Fruit fly (Drosophila melanogaster): ENCODE data around the gene nudC.

Gene nudC

DNA sequence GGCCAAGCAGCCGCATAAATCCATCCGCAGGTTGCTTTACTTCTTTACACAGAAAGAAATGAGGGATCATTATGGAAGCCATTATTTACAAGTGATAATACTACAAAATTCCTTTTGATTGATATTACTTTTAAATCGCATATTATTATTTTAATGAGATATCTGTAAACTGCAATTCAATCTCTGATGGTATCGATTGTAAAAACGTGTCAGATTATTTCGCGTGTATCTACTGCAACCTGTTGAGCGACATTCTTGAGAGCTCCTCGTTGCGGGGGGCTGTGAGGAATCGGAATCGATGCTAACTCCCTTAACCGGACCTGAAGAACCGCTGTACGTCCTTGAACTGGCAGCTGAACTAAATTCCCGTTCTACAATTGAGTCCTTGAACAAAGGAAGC lies 13.3 kb downstream of the nudC start (continued):
- peak; percentile 96 for TF ChIP-seq Ets96B (tag; optimal IDR thresholded peaks at IDR 0.05)
- TF ChIP-seq Smox (GFP tag; optimal IDR thresholded peaks at IDR 0.05), result peak; percentile 89
- peak; percentile 92 for TF ChIP-seq pdm3 (GFP tag; optimal IDR thresholded peaks at IDR 0.05)
- peak; percentile 85 for TF ChIP-seq CG7368 (GFP tag; optimal IDR thresholded peaks at IDR 0.05)
- TF ChIP-seq CG10631 (GFP tag; optimal IDR thresholded peaks at IDR 0.05), result peak; percentile 89
- peak; percentile 68 for TF ChIP-seq CG16779 (tag; optimal IDR thresholded peaks at IDR 0.05)
- TF ChIP-seq spab (GFP tag; optimal IDR thresholded peaks at IDR 0.05), result peak; percentile 97
- TF ChIP-seq dsx (GFP tag; optimal IDR thresholded peaks at IDR 0.05; ENCODE audit: poor library complexity, severe bottlenecking), result peak; percentile 96
- TF ChIP-seq cyc (GFP tag; optimal IDR thresholded peaks at IDR 0.05), result peak; percentile 88
- peak; percentile 80 for TF ChIP-seq Ets21C (GFP tag; optimal IDR thresholded peaks at IDR 0.05)
- 0 out of 2 replicates have a peak, but pooled peaks have one; percentile 31 for TF ChIP-seq CG11294 (GFP tag; IDR thresholded peaks at IDR 0.05)
- TF ChIP-seq OdsH (GFP tag; optimal IDR thresholded peaks at IDR 0.05), result peak; percentile 90
- peak; percentile 92 for TF ChIP-seq CG3919 (GFP tag; optimal IDR thresholded peaks at IDR 0.05)
- TF ChIP-seq CG8119 (GFP tag; IDR thresholded peaks at IDR 0.05), result peak; percentile 74
- TF ChIP-seq salr (GFP tag; optimal IDR thresholded peaks at IDR 0.05), result peak; percentile 77 to 94
- peak; percentile 91 for TF ChIP-seq CG8632 (GFP tag; optimal IDR thresholded peaks at IDR 0.05)
- TF ChIP-seq Eip93F (GFP tag; optimal IDR thresholded peaks at IDR 0.05), result no peak
- peak; percentile 86 for TF ChIP-seq CG6854 (GFP tag; optimal IDR thresholded peaks at IDR 0.05)
- peak; percentile 78 for TF ChIP-seq CG15336 (GFP tag; IDR thresholded peaks at IDR 0.05)
- peak; percentile 46 for TF ChIP-seq Hr4 (GFP tag; optimal IDR thresholded peaks at IDR 0.05)
- TF ChIP-seq lz (GFP tag; optimal IDR thresholded peaks at IDR 0.05), result peak; percentile 81
- peak; percentile 79 for TF ChIP-seq Blimp-1 (GFP tag; optimal IDR thresholded peaks at IDR 0.05)
- TF ChIP-seq fkh (GFP tag; optimal IDR thresholded peaks at IDR 0.05), result no peak
- TF ChIP-seq CG10669 (GFP tag; optimal IDR thresholded peaks at IDR 0.05), result peak; percentile 96
- TF ChIP-seq Sox14 (GFP tag; optimal IDR thresholded peaks at IDR 0.05), result peak; percentile 93
- peak; percentile 95 for TF ChIP-seq CG6163 (GFP tag; IDR thresholded peaks at IDR 0.05)
- TF ChIP-seq Sox15 (GFP tag; optimal IDR thresholded peaks at IDR 0.05), result peak; percentile 75

DNA sequence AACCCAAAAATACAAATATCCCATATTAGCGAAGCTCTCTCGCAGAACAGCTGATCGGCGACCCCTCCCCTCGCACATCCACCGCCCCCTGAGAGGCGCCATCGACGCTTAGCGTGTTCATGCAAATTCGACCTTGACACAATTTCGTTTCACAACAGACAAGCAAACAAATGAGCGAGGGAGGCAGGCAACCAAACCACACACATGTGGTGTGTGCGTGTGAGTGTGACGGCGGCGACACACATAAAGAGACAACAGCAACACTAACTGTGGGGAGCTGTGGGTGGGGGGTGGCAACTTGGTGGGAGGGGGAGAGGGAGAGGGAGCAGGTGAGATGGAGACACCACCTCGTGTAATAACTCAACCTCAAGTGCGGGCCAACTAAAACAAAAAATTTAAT lies 19.9 kb downstream of the nudC start:
- 0 out of 3 replicates have a peak, but pooled peaks have one; percentile 9 for TF ChIP-seq CG6163 (GFP tag; IDR thresholded peaks at IDR 0.05)
- no peak for TF ChIP-seq CG6276 (GFP tag; optimal IDR thresholded peaks at IDR 0.05)
- TF ChIP-seq svp (GFP tag), result no peak
- no peak for TF ChIP-seq achi (GFP tag; optimal IDR thresholded peaks at IDR 0.05)
- TF ChIP-seq fkh (GFP tag; optimal IDR thresholded peaks at IDR 0.05), result peak; percentile 40
- TF ChIP-seq fd85E (GFP tag; optimal IDR thresholded peaks at IDR 0.05), result no peak
- no peak for TF ChIP-seq CG6854 (GFP tag; optimal IDR thresholded peaks at IDR 0.05)

DNA sequence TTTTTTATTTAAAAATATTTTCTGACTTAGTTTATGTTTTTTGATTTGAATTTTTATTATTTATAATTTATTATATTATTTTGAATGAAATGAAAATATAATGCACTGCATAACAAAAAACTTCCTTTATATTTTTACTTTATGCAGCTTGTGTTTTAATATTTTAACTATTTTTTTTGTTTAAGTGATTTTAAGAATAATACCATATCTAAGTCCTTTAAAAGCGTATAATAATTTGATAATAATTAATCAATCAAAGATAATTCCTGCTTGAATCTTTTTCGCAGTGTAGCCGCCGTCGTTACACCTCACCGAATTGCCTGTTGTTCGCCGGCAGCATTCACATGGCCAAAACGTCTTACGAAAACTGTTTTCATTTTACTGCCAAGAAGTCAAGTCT lies 20.4 kb downstream of the nudC start:
- no peak for TF ChIP-seq CG6792 (GFP tag; optimal IDR thresholded peaks at IDR 0.05)
- TF ChIP-seq achi (GFP tag; optimal IDR thresholded peaks at IDR 0.05), result no peak
- TF ChIP-seq CG32006 (GFP tag; optimal IDR thresholded peaks at IDR 0.05), result peak; percentile 61
- TF ChIP-seq acj6 (GFP tag; optimal IDR thresholded peaks at IDR 0.05), result peak; percentile 32
- peak in 1 of 2 experiments; percentile 35 for TF ChIP-seq salr (GFP tag; optimal IDR thresholded peaks at IDR 0.05)
- TF ChIP-seq Sox102F (GFP tag; optimal IDR thresholded peaks at IDR 0.05), result no peak
- no peak for TF ChIP-seq fd59A (GFP tag; optimal IDR thresholded peaks at IDR 0.05)
- no peak for TF ChIP-seq Hr38 (GFP tag; optimal IDR thresholded peaks at IDR 0.05)
- TF ChIP-seq net (GFP tag; optimal IDR thresholded peaks at IDR 0.05), result peak; percentile 16
- TF ChIP-seq CG8319 (GFP tag; optimal IDR thresholded peaks at IDR 0.05), result no peak
- peak; percentile 42; the same call in 1 of the 2 replicates for TF ChIP-seq CG15336 (GFP tag; IDR thresholded peaks at IDR 0.05)
- TF ChIP-seq Sox15 (GFP tag; optimal IDR thresholded peaks at IDR 0.05), result no peak
- TF ChIP-seq CG31627 (GFP tag; optimal IDR thresholded peaks at IDR 0.05), result peak; percentile 6
- TF ChIP-seq Met (GFP tag; optimal IDR thresholded peaks at IDR 0.05), result peak; percentile 3
- TF ChIP-seq pdm3 (GFP tag; optimal IDR thresholded peaks at IDR 0.05), result no peak
- TF ChIP-seq CG8632 (GFP tag; optimal IDR thresholded peaks at IDR 0.05), result peak; percentile 27
- peak; percentile 46; the same call in 1 of the 3 replicates for TF ChIP-seq CG8119 (GFP tag; IDR thresholded peaks at IDR 0.05)
- no peak for TF ChIP-seq CG16779 (tag; optimal IDR thresholded peaks at IDR 0.05)
- TF ChIP-seq lz (GFP tag; optimal IDR thresholded peaks at IDR 0.05), result no peak
- TF ChIP-seq CG7368 (GFP tag; optimal IDR thresholded peaks at IDR 0.05), result no peak
- peak; percentile 52 for TF ChIP-seq CG3032 (tag; optimal IDR thresholded peaks at IDR 0.05)
- TF ChIP-seq CG1621 (tag; optimal IDR thresholded peaks at IDR 0.05), result no peak
- TF ChIP-seq CG11762 (GFP tag; optimal IDR thresholded peaks at IDR 0.05; ENCODE audit: insufficient read depth), result no peak
- no peak for TF ChIP-seq CG11294 (GFP tag; IDR thresholded peaks at IDR 0.05)
- TF ChIP-seq OdsH (GFP tag; optimal IDR thresholded peaks at IDR 0.05), result peak; percentile 33
- TF ChIP-seq CG4318 (GFP tag; optimal IDR thresholded peaks at IDR 0.05), result no peak
- no peak for TF ChIP-seq fkh (GFP tag; optimal IDR thresholded peaks at IDR 0.05)
- no peak for TF ChIP-seq fd85E (GFP tag; optimal IDR thresholded peaks at IDR 0.05)
- TF ChIP-seq CG10631 (GFP tag; optimal IDR thresholded peaks at IDR 0.05), result peak; percentile 20
- no peak for TF ChIP-seq CG10669 (GFP tag; optimal IDR thresholded peaks at IDR 0.05)
- peak; percentile 36 for TF ChIP-seq CG34406 (GFP tag; optimal IDR thresholded peaks at IDR 0.05)
- no peak for TF ChIP-seq Smox (GFP tag; optimal IDR thresholded peaks at IDR 0.05)

Measured in whole organism, prepupa.